Worm (Caenorhabditis elegans) whole organism, mixed stage, embryonic: Measurements from ENCODE around the gene col-87.

Experiments used
- tbx-8 ChIP-seq: fragments of 200-800 bp; sonication (Bioruptor generic); optimal IDR thresholded peaks from 2 replicates; lab custom pipeline; 2018; ENCODE audit warnings: mild to moderate bottlenecking, missing genetic modification characterization, moderate library complexity, missing compliant biosample characterization
- unc-39 ChIP-seq: fragments of 150-350 bp; optimal IDR thresholded peaks from 2 replicates; lab custom pipeline; 2014; ENCODE audit warnings: missing biosample characterization, missing genetic modification characterization

- TF ChIP-seq unc-39 (no peak), tbx-8 (GFP tag; lab: Kevin White, UChicago) (no peak)
These were observed 19.7 kb downstream of the col-87 start for ce11 chrII:14074825-14075224.
